Worm (Caenorhabditis elegans): ENCODE results near the gene such-1.

such-1 gene

ce11 chrIII:11523504-11524025 lies at the start of gene such-1, which contains the start of gene Y66D12A.16:
TSS of gene such-1 (minus strand) at chrIII:11523759.
TSS of gene Y66D12A.16 (plus strand) at chrIII:11523554.
- no peak for TF ChIP-seq unc-62 (GFP tag; optimal IDR thresholded peaks at IDR 0.05)

- no peak for TF ChIP-seq unc-62 (GFP tag; optimal IDR thresholded peaks at IDR 0.05)
Observed at ce11 chrIII:11567837-11568236, 44.3 kb upstream of the such-1 start, which contains the start of gene psme-3. TSS of gene psme-3 (plus strand) at chrIII:11568137.

ce11 chrIII:11565602-11566001 lies 42.0 kb upstream of the such-1 start, which contains the start of gene Y66D12A.10:
TSS of gene Y66D12A.10 (plus strand) at chrIII:11565874.
- TF ChIP-seq unc-62 (GFP tag; optimal IDR thresholded peaks at IDR 0.05), result no peak

ce11 chrIII:11563417-11563949 lies 39.9 kb upstream of the such-1 start, which contains the start of gene Y66D12A.11:
TSS of gene Y66D12A.11 (plus strand) at chrIII:11563467.
- TF ChIP-seq unc-62 (GFP tag; optimal IDR thresholded peaks at IDR 0.05), result no peak

- TF ChIP-seq unc-62 (GFP tag; optimal IDR thresholded peaks at IDR 0.05), result no peak
Observed at ce11 chrIII:11561597-11561996, 38.0 kb upstream of the such-1 start.

ce11 chrIII:11560504-11561202 lies 37.1 kb upstream of the such-1 start, which contains the start of gene ztf-29:
TSS of gene ztf-29 (plus strand) at chrIII:11561152.
- TF ChIP-seq unc-62 (GFP tag; optimal IDR thresholded peaks at IDR 0.05), result no peak

ce11 chrIII:11559677-11560076 lies 36.1 kb upstream of the such-1 start:
- no peak for TF ChIP-seq unc-62 (GFP tag; optimal IDR thresholded peaks at IDR 0.05)

ce11 chrIII:11558251-11558650 lies 34.7 kb upstream of the such-1 start:
- no peak for TF ChIP-seq unc-62 (GFP tag; optimal IDR thresholded peaks at IDR 0.05)

- TF ChIP-seq unc-62 (GFP tag; optimal IDR thresholded peaks at IDR 0.05), result no peak
Observed at ce11 chrIII:11556860-11557259, 33.3 kb upstream of the such-1 start.

- no peak for TF ChIP-seq unc-62 (GFP tag; optimal IDR thresholded peaks at IDR 0.05)
Observed at ce11 chrIII:11554701-11555111, 31.1 kb upstream of the such-1 start.

ce11 chrIII:11548070-11548469 lies 24.5 kb upstream of the such-1 start, which contains the start of gene Y66D12A.13:
TSS of gene Y66D12A.13 (plus strand) at chrIII:11548370.
- TF ChIP-seq unc-62 (GFP tag; optimal IDR thresholded peaks at IDR 0.05), result no peak

- no peak for TF ChIP-seq unc-62 (GFP tag; optimal IDR thresholded peaks at IDR 0.05)
Observed at ce11 chrIII:11544947-11545346, 21.4 kb upstream of the such-1 start.

- no peak for TF ChIP-seq unc-62 (GFP tag; optimal IDR thresholded peaks at IDR 0.05)
Observed at ce11 chrIII:11535453-11535852, 11.9 kb upstream of the such-1 start.

- TF ChIP-seq unc-62 (GFP tag; optimal IDR thresholded peaks at IDR 0.05), result no peak
Observed at ce11 chrIII:11534624-11535079, 11.1 kb upstream of the such-1 start, which contains the start of gene nrps-1. TSS of gene nrps-1 (plus strand) at chrIII:11534674.

- TF ChIP-seq unc-62 (GFP tag; optimal IDR thresholded peaks at IDR 0.05), result no peak
Observed at ce11 chrIII:11526396-11526795, 2.8 kb upstream of the such-1 start, which contains the start of gene xpb-1. TSS of gene xpb-1 (plus strand) at chrIII:11526657.

- TF ChIP-seq unc-62 (GFP tag; optimal IDR thresholded peaks at IDR 0.05), result no peak
Observed at ce11 chrIII:11524073-11524472, 514 bp upstream of the such-1 start.

ce11 chrIII:11510826-11511225 lies 12.7 kb downstream of the such-1 start:
- TF ChIP-seq unc-62 (GFP tag; optimal IDR thresholded peaks at IDR 0.05), result no peak

All from whole organism, dauer.